Worm (Caenorhabditis elegans) whole organism, young adult: ENCODE measurements around the gene nhr-60.

Source experiments
- F33H1.4 ChIP-seq: fragments of 200-800 bp; sonication (Bioruptor generic); IDR thresholded peaks from 2 replicates; pipeline ENCODE4 v1.3.6; 2022; ENCODE audit warnings: missing genetic modification reagents, missing genetic modification characterization, missing compliant biosample characterization
- F57A8.1 ChIP-seq: fragments of 200-800 bp; sonication (Bioruptor generic); optimal IDR thresholded peaks from 2 replicates; lab custom pipeline; 2018; ENCODE audit warnings: mild to moderate bottlenecking, missing genetic modification characterization, moderate library complexity, missing compliant biosample characterization
- ama-1 ChIP-seq, 3 experiments: fragments of 150-350 bp in 1 of 3; sonication (generic microtip) in 2 of 3; optimal IDR thresholded peaks; 2 replicates each; lab custom pipeline; 2014 to 2018; ENCODE audit warnings: missing biosample characterization in 2 of 3, missing genetic modification characterization in 2 of 3, missing genetic modification reagents in 2 of 3
- ets-4 ChIP-seq: fragments of 200-800 bp; sonication (Bioruptor generic); optimal IDR thresholded peaks from 2 replicates; lab custom pipeline; 2018; ENCODE audit warnings: mild to moderate bottlenecking, missing genetic modification characterization, missing compliant biosample characterization
- gei-17 ChIP-seq: fragments of 200-800 bp; sonication (Bioruptor generic); optimal IDR thresholded peaks from 2 replicates; lab custom pipeline; 2018; ENCODE audit warnings: mild to moderate bottlenecking, missing genetic modification characterization, missing compliant biosample characterization
- hlh-26 ChIP-seq: fragments of 200-800 bp; sonication (Bioruptor generic); conservative IDR thresholded peaks from 2 replicates; pipeline ENCODE4 v1.3.6; 2022; ENCODE audit warnings: missing genetic modification reagents, missing genetic modification characterization, missing compliant biosample characterization
- madf-3 ChIP-seq: fragments of 200-800 bp; sonication (Bioruptor generic); IDR thresholded peaks from 2 replicates; pipeline ENCODE4 v1.3.6; 2022; ENCODE audit warnings: missing genetic modification reagents, missing genetic modification characterization, missing compliant biosample characterization
- mxl-1 ChIP-seq: sonication (generic microtip); optimal IDR thresholded peaks from 2 replicates; lab custom pipeline; 2016; ENCODE audit warnings: missing genetic modification characterization, missing compliant biosample characterization
- nfya-2 ChIP-seq: fragments of 200-800 bp; sonication (Bioruptor generic); IDR thresholded peaks from 2 replicates; pipeline ENCODE4 v1.3.6; 2022; ENCODE audit warnings: missing genetic modification reagents, missing genetic modification characterization, missing compliant biosample characterization
- pbrm-1 ChIP-seq: fragments of 200-800 bp; sonication (Bioruptor generic); IDR thresholded peaks from 2 replicates; pipeline ENCODE4 v1.3.6; 2022; ENCODE audit warnings: missing genetic modification reagents, missing genetic modification characterization, missing compliant biosample characterization
- pha-4 ChIP-seq: fragments of 150-350 bp; sonication (generic microtip); optimal IDR thresholded peaks from 2 replicates; lab custom pipeline; 2014; ENCODE audit warnings: missing biosample characterization, missing genetic modification reagents, missing genetic modification characterization
- tbx-9 ChIP-seq: sonication (generic microtip); optimal IDR thresholded peaks from 2 replicates; lab custom pipeline; 2016; ENCODE audit warnings: borderline replicate concordance, missing genetic modification characterization, inconsistent platforms, missing compliant biosample characterization

DNA sequence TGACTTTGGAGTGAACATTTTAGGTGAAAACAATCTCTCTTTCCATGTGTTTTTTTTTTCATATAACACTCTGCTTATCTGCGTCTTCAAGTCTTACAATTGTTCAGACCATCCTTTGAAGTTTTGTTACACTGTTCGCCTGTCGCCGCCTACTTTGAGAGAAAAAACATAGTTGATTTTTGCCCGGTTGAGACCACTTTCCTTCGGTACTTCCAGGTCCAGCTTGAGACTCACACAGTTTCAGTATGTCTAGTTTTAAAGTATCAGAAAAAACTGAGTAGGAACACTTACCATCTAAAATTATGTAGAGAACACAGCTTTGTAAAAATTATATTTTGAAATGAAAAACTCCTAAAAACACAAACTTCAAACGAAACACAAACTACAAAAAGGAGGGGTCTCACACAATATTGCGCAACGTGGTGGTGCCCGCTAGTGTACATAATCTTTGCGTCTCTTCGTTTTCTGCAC, 43.0 kb upstream of the nhr-60 start, which contains the start of the genes fbxa-69 and F54B8.4:
- TF ChIP-seq madf-3 (GFP tag; lab: Robert Waterston, UW): no peak
- no peak for TF ChIP-seq hlh-26
- TF ChIP-seq tbx-9 (tag; lab: Kevin White, UChicago): no peak
- no peak for TF ChIP-seq nfya-2 (GFP tag; lab: Robert Waterston, UW)
- TF ChIP-seq ets-4 (GFP tag; lab: Kevin White, UChicago): no peak
- TF ChIP-seq gei-17 (GFP tag; lab: Kevin White, UChicago): no peak
- no peak for TF ChIP-seq ama-1 (optimal IDR thresholded peaks at IDR 0.05; lab: Kevin White, UChicago)
- no peak for TF ChIP-seq ama-1 (GFP tag; optimal IDR thresholded peaks at IDR 0.05; lab: Kevin White, UChicago)
- no peak for TF ChIP-seq F57A8.1 (GFP tag; lab: Kevin White, UChicago)
- TF ChIP-seq F33H1.4 (GFP tag; lab: Robert Waterston, UW): no peak
- TF ChIP-seq mxl-1 (tag; lab: Kevin White, UChicago): no peak
- TF ChIP-seq pbrm-1 (GFP tag; lab: Robert Waterston, UW): no peak
- no peak for TF ChIP-seq pha-4
